Fruit fly (Drosophila melanogaster) whole organism, embryonic: ENCODE data around the gene pyd.
A peak's percentile ranks its signal among the peaks of the same experiment; 100 is the strongest.

Experiments
- Ada2b ChIP-seq: fragments of 200-800 bp; sonication (Bioruptor generic); IDR thresholded peaks from 2 replicates; pipeline ENCODE4 v1.3.6; 2022; ENCODE audit warnings: missing biosample characterization, missing genetic modification characterization
- Antp ChIP-seq: fragments of 200-800 bp; sonication (Bioruptor generic); optimal IDR thresholded peaks from 3 replicates; lab custom pipeline; 2016; ENCODE audit warnings: missing biosample characterization, missing genetic modification characterization
- B-H1 ChIP-seq: fragments of 200-800 bp; sonication (Bioruptor generic); IDR thresholded peaks from 3 replicates; pipeline ENCODE4 v1.3.6; 2022; ENCODE audit warnings: missing biosample characterization, missing genetic modification characterization
- Blimp-1 ChIP-seq: fragments of 200-800 bp; sonication (Bioruptor generic); optimal IDR thresholded peaks from 3 replicates; lab custom pipeline; 2018; ENCODE audit warnings: missing biosample characterization, missing genetic modification characterization, mild to moderate bottlenecking, moderate library complexity, missing genetic modification reagents
- CG10543 ChIP-seq: fragments of 200-800 bp; sonication (Bioruptor generic); optimal IDR thresholded peaks from 3 replicates; lab custom pipeline; 2017; ENCODE audit warnings: missing biosample characterization, mild to moderate bottlenecking, missing genetic modification characterization, moderate library complexity
- CG10565 ChIP-seq: fragments of 200-800 bp; sonication (Bioruptor generic); optimal IDR thresholded peaks from 3 replicates; lab custom pipeline; 2016; ENCODE audit warnings: missing biosample characterization, mild to moderate bottlenecking, missing genetic modification characterization
- CG13287 ChIP-seq: fragments of 200-800 bp; sonication (Bioruptor generic); IDR thresholded peaks from 2 replicates; pipeline ENCODE4 v1.3.6; 2022; ENCODE audit warnings: missing biosample characterization, missing genetic modification characterization; ENCODE audit not compliant: partially characterized antibody
- CG17802 ChIP-seq: fragments of 200-800 bp; sonication (Bioruptor generic); optimal IDR thresholded peaks from 2 replicates; lab custom pipeline; 2018; ENCODE audit warnings: missing biosample characterization, mild to moderate bottlenecking, missing genetic modification characterization, moderate library complexity
- CG18599 ChIP-seq: fragments of 200-800 bp; sonication (Bioruptor generic); optimal IDR thresholded peaks from 3 replicates; lab custom pipeline; 2017; ENCODE audit warnings: missing biosample characterization, missing genetic modification characterization, mild to moderate bottlenecking, moderate library complexity, missing genetic modification reagents
- CG2202 ChIP-seq: fragments of 200-800 bp; sonication (Bioruptor generic); optimal IDR thresholded peaks from 2 replicates; lab custom pipeline; 2018; ENCODE audit warnings: missing biosample characterization, mild to moderate bottlenecking, missing genetic modification characterization
- CG2712 ChIP-seq: fragments of 200-800 bp; optimal IDR thresholded peaks from 3 replicates; lab custom pipeline; 2019; ENCODE audit warnings: missing biosample characterization, mild to moderate bottlenecking, missing genetic modification characterization, moderate library complexity
- CG31388 ChIP-seq: fragments of 200-800 bp; sonication (Bioruptor generic); optimal IDR thresholded peaks from 2 replicates; lab custom pipeline; 2016; ENCODE audit warnings: missing biosample characterization, missing genetic modification characterization
- CG32767 ChIP-seq: fragments of 200-800 bp; sonication (Bioruptor generic); IDR thresholded peaks from 2 replicates; pipeline ENCODE4 v1.3.6; 2022; ENCODE audit warnings: missing biosample characterization, missing genetic modification characterization
- CG3281 ChIP-seq: fragments of 200-800 bp; sonication (Bioruptor generic); optimal IDR thresholded peaks from 3 replicates; lab custom pipeline; 2017; ENCODE audit warnings: missing biosample characterization, mild to moderate bottlenecking, missing genetic modification characterization
- CG34224 ChIP-seq: fragments of 200-800 bp; sonication (Bioruptor generic); IDR thresholded peaks from 3 replicates; pipeline ENCODE4 v1.3.6; 2022; ENCODE audit warnings: missing biosample characterization, missing genetic modification characterization; ENCODE audit not compliant: partially characterized antibody
- CG6654 ChIP-seq: fragments of 200-800 bp; sonication (Bioruptor generic); optimal IDR thresholded peaks from 2 replicates; lab custom pipeline; 2017; ENCODE audit warnings: missing biosample characterization, mild to moderate bottlenecking, missing genetic modification characterization
- CG6683 ChIP-seq: fragments of 200-800 bp; sonication (Bioruptor generic); optimal IDR thresholded peaks from 2 replicates; lab custom pipeline; 2017; ENCODE audit warnings: missing biosample characterization, mild to moderate bottlenecking, missing genetic modification characterization, missing genetic modification reagents
- CG6765 ChIP-seq: fragments of 200-800 bp; sonication (Bioruptor generic); optimal IDR thresholded peaks from 3 replicates; lab custom pipeline; 2017; ENCODE audit warnings: missing biosample characterization, mild to moderate bottlenecking, missing genetic modification characterization
- CG7556 ChIP-seq: fragments of 200-800 bp; sonication (Bioruptor generic); optimal IDR thresholded peaks from 2 replicates; lab custom pipeline; 2017; ENCODE audit warnings: missing biosample characterization, mild to moderate bottlenecking, missing genetic modification characterization
- D ChIP-seq, 2 experiments: fragments of 200-800 bp in 1 of 2; fragments of >200 bp in 1 of 2; sonication (Bioruptor generic) in 1 of 2; optimal IDR thresholded peaks; 2 replicates in 1 of 2; 3 replicates in 1 of 2; lab custom pipeline; 2017; ENCODE audit warnings: mild to moderate bottlenecking in 1 of 2, missing biosample characterization in 1 of 2, missing genetic modification characterization in 1 of 2, missing genetic modification reagents in 1 of 2
- Deaf1 ChIP-seq: fragments of 200-800 bp; optimal IDR thresholded peaks from 3 replicates; lab custom pipeline; 2019; ENCODE audit warnings: missing biosample characterization, mild to moderate bottlenecking, missing genetic modification characterization, moderate library complexity
- Dek ChIP-seq: fragments of 200-800 bp; sonication (Bioruptor generic); optimal IDR thresholded peaks from 3 replicates; lab custom pipeline; 2019; ENCODE audit warnings: missing biosample characterization, mild to moderate bottlenecking, missing genetic modification characterization, moderate library complexity
- Doc2 ChIP-seq: fragments of 200-800 bp; sonication (Bioruptor generic); IDR thresholded peaks from 2 replicates; pipeline ENCODE4 v1.3.6; 2022; ENCODE audit warnings: missing biosample characterization, missing genetic modification characterization
- Eip74EF ChIP-seq, 2 experiments: fragments of 200-800 bp in 1 of 2; fragments of >200 bp in 1 of 2; sonication (Bioruptor generic) in 1 of 2; optimal IDR thresholded peaks; 2 replicates each; lab custom pipeline; 2017 to 2019; ENCODE audit warnings: missing biosample characterization in 2 of 2, missing genetic modification characterization in 2 of 2, mild to moderate bottlenecking in 1 of 2, moderate library complexity in 1 of 2
- Elba2 ChIP-seq: fragments of 200-800 bp; sonication (Bioruptor generic); optimal IDR thresholded peaks from 3 replicates; lab custom pipeline; 2016; ENCODE audit warnings: missing biosample characterization, missing genetic modification characterization
- HLH4C ChIP-seq: fragments of 200-800 bp; sonication (Bioruptor generic); IDR thresholded peaks from 3 replicates; pipeline ENCODE4 v1.3.6; 2022; ENCODE audit warnings: missing biosample characterization, missing genetic modification characterization; ENCODE audit not compliant: partially characterized antibody
- Hand ChIP-seq: fragments of 200-800 bp; sonication (Bioruptor generic); optimal IDR thresholded peaks from 2 replicates; lab custom pipeline; 2017; ENCODE audit warnings: mild to moderate bottlenecking, missing biosample characterization, missing genetic modification reagents, missing genetic modification characterization
- Neu2 ChIP-seq: fragments of 200-800 bp; sonication (Bioruptor generic); optimal IDR thresholded peaks from 3 replicates; lab custom pipeline; 2016; ENCODE audit warnings: missing biosample characterization, missing genetic modification characterization, borderline replicate concordance
- NfI ChIP-seq: fragments of 200-800 bp; sonication (Bioruptor generic); optimal IDR thresholded peaks from 3 replicates; lab custom pipeline; 2018; ENCODE audit warnings: missing biosample characterization, mild to moderate bottlenecking, missing genetic modification characterization, moderate library complexity
- Six4 ChIP-seq: fragments of 200-800 bp; sonication (Bioruptor generic); optimal IDR thresholded peaks from 2 replicates; lab custom pipeline; 2016; ENCODE audit warnings: missing biosample characterization, missing genetic modification characterization
- Sox102F ChIP-seq: fragments of 200-800 bp; sonication (Bioruptor generic); optimal IDR thresholded peaks from 2 replicates; lab custom pipeline; 2018; ENCODE audit warnings: missing biosample characterization, mild to moderate bottlenecking, missing genetic modification characterization, moderate library complexity
- ac ChIP-seq: fragments of 200-800 bp; sonication (Bioruptor generic); optimal IDR thresholded peaks from 3 replicates; lab custom pipeline; 2017; ENCODE audit warnings: missing biosample characterization, mild to moderate bottlenecking, missing genetic modification characterization
- bcd ChIP-seq: fragments of 200-800 bp; sonication (Bioruptor generic); optimal IDR thresholded peaks from 2 replicates; lab custom pipeline; 2017; ENCODE audit warnings: missing biosample characterization, mild to moderate bottlenecking, missing genetic modification characterization
- crc ChIP-seq: fragments of 200-800 bp; sonication (Bioruptor generic); optimal IDR thresholded peaks from 2 replicates; lab custom pipeline; 2016; ENCODE audit warnings: missing biosample characterization, missing genetic modification characterization
- da ChIP-seq: fragments of 200-800 bp; sonication (Bioruptor generic); optimal IDR thresholded peaks from 2 replicates; lab custom pipeline; 2016; ENCODE audit warnings: missing biosample characterization, missing genetic modification characterization
- hb ChIP-seq: fragments of 200-800 bp; sonication (Bioruptor generic); IDR thresholded peaks from 3 replicates; pipeline ENCODE4 v1.3.6; 2022; ENCODE audit warnings: missing biosample characterization, missing genetic modification characterization; ENCODE audit not compliant: partially characterized antibody
- ind ChIP-seq: fragments of 200-800 bp; sonication (Bioruptor generic); optimal IDR thresholded peaks from 3 replicates; lab custom pipeline; 2016; ENCODE audit warnings: missing biosample characterization, missing genetic modification characterization
- ken ChIP-seq: fragments of 200-800 bp; sonication (Bioruptor generic); IDR thresholded peaks from 3 replicates; pipeline ENCODE4 v1.3.6; 2022; ENCODE audit warnings: missing biosample characterization, missing genetic modification characterization
- lov ChIP-seq, 2 experiments: fragments of 200-800 bp in 1 of 2; fragments of >200 bp in 1 of 2; sonication (Bioruptor generic) in 1 of 2; IDR thresholded peaks in 1 of 2; optimal IDR thresholded peaks in 1 of 2; 2 replicates in 1 of 2; 3 replicates in 1 of 2; pipeline versions ENCODE4 v1.3.6 to Lab custom; 2017 to 2022; ENCODE audit warnings: missing biosample characterization in 1 of 2, missing genetic modification characterization in 1 of 2
- peb ChIP-seq: fragments of 200-800 bp; sonication (Bioruptor generic); IDR thresholded peaks from 2 replicates; pipeline ENCODE4 v1.3.6; 2022; ENCODE audit warnings: missing biosample characterization, missing genetic modification characterization
- pros ChIP-seq: fragments of 200-800 bp; sonication (Bioruptor generic); optimal IDR thresholded peaks from 3 replicates; lab custom pipeline; 2019; ENCODE audit warnings: missing biosample characterization, mild to moderate bottlenecking, missing genetic modification characterization, moderate library complexity
- pzg ChIP-seq: fragments of 200-800 bp; sonication (Bioruptor generic); optimal IDR thresholded peaks from 3 replicates; lab custom pipeline; 2018; ENCODE audit warnings: missing biosample characterization, mild to moderate bottlenecking, missing genetic modification characterization, moderate library complexity
- ranshi ChIP-seq: fragments of 200-800 bp; sonication (Bioruptor generic); IDR thresholded peaks from 2 replicates; pipeline ENCODE4 v1.3.6; 2022; ENCODE audit warnings: missing biosample characterization, missing genetic modification characterization
- run ChIP-seq: fragments of 200-800 bp; sonication (Bioruptor generic); optimal IDR thresholded peaks from 3 replicates; lab custom pipeline; 2018; ENCODE audit warnings: missing biosample characterization, mild to moderate bottlenecking, missing genetic modification characterization
- shn ChIP-seq: fragments of 200-800 bp; sonication (Bioruptor generic); optimal IDR thresholded peaks from 3 replicates; lab custom pipeline; 2016; ENCODE audit warnings: missing biosample characterization, missing genetic modification characterization
- stwl ChIP-seq: fragments of 200-800 bp; sonication (Bioruptor generic); optimal IDR thresholded peaks from 3 replicates; lab custom pipeline; 2018; ENCODE audit warnings: missing biosample characterization, mild to moderate bottlenecking, missing genetic modification characterization, moderate library complexity

pyd gene

DNA sequence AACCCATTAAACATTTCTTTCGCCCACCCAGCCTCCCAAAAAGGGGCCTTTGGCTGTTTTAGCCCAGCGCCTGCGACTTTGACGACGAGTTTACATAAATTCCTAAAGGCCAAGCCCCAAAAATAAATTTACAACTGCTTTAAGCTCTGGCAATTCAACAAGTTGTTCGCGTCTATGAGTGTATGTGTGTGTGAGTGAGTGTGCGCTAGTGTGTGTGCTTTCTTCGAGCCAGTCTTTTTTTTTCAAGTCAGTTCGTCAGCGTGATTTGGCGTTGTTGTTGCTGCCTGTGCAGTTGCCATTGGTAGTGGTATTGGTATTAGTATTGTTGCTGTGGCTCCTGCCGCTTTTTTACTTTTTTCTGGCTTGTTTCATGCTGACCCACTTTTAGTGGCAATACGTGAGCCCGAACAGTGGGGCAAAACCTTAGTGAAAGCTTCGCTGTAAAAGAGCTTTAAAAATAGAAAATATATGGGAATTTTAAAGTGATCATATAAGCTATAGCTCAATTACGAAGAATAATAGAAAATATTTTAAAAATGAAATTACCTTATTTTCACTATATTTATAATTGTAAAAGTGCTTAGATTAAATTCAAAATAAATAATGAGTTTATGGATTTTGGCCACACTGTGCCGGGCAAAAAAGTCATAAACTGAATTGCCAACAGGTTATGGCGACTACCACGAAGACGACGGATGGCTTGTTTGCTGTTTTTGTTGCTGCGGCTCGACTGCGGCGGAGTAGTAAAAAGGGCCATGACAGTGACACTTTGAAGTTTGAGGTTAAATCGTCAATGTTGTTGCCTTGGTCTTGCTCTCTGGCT, 14.0 kb upstream of the pyd start (continued):
- TF ChIP-seq pzg (GFP tag; lab: Kevin White, UChicago) (no peak), CG2712 (tag; lab: Kevin White, UChicago) (peak; percentile 90), Sox102F (GFP tag; lab: Kevin White, UChicago) (peak; percentile 92), ind (GFP tag; lab: Kevin White, UChicago) (peak; percentile 69), Doc2 (GFP tag; lab: Robert Waterston, UW) (peak; percentile 45; the same call in 1 of the 2 replicates), CG3281 (GFP tag; lab: Kevin White, UChicago) (peak; percentile 71), Blimp-1 (peak; percentile 84), stwl (no peak), run (tag; lab: Kevin White, UChicago) (peak; percentile 84), lov (optimal IDR thresholded peaks at IDR 0.05; lab: Kevin White, UChicago) (no peak), lov (GFP tag; IDR thresholded peaks at IDR 0.05; lab: Robert Waterston, UW) (0 out of 3 replicates have a peak, but pooled peaks have one; percentile 7), Antp (no peak), CG6765 (GFP tag; lab: Kevin White, UChicago) (peak; percentile 64), Eip74EF (GFP tag; optimal IDR thresholded peaks at IDR 0.05; lab: Kevin White, UChicago) (peak in 1 of 2 experiments; percentile 93), CG6683 (GFP tag; lab: Kevin White, UChicago) (peak; percentile 59), hb (no peak), CG2202 (tag; lab: Kevin White, UChicago) (peak; percentile 59), CG10543 (GFP tag; lab: Kevin White, UChicago) (peak; percentile 78), CG34224 (GFP tag; lab: Robert Waterston, UW) (no peak), Deaf1 (tag; lab: Kevin White, UChicago) (peak; percentile 71), ac (peak; percentile 7), peb (GFP tag; lab: Robert Waterston, UW) (peak; percentile 37; the same call in 1 of the 2 replicates), Neu2 (GFP tag; lab: Kevin White, UChicago) (no peak), da (GFP tag; lab: Kevin White, UChicago) (no peak), CG18599 (GFP tag; lab: Kevin White, UChicago) (peak; percentile 84), ken (GFP tag; lab: Robert Waterston, UW) (peak; percentile 73), Dek (tag; lab: Kevin White, UChicago) (peak; percentile 78), D (optimal IDR thresholded peaks at IDR 0.05; lab: Kevin White, UChicago) (no peak), D (GFP tag; optimal IDR thresholded peaks at IDR 0.05; lab: Kevin White, UChicago) (peak; percentile 86), ranshi (peak; percentile 75), CG10565 (GFP tag; lab: Kevin White, UChicago) (no peak), crc (GFP tag; lab: Kevin White, UChicago) (no peak), Ada2b (GFP tag; lab: Robert Waterston, UW) (peak; percentile 83), NfI (GFP tag; lab: Kevin White, UChicago) (peak; percentile 72), shn (no peak), Hand (GFP tag; lab: Kevin White, UChicago) (no peak), CG17802 (peak; percentile 54), CG6654 (peak; percentile 68), pros (GFP tag; lab: Kevin White, UChicago) (peak; percentile 80), Six4 (GFP tag; lab: Kevin White, UChicago) (peak; percentile 80), CG31388 (GFP tag; lab: Kevin White, UChicago) (peak; percentile 27), CG32767 (GFP tag; lab: Robert Waterston, UW) (peak; percentile 74), B-H1 (GFP tag; lab: Robert Waterston, UW) (peak; percentile 82), HLH4C (GFP tag; lab: Robert Waterston, UW) (no peak), Elba2 (GFP tag; lab: Kevin White, UChicago) (no peak), bcd (GFP tag; lab: Kevin White, UChicago) (peak; percentile 81), CG7556 (GFP tag; lab: Kevin White, UChicago) (peak; percentile 92), CG13287 (GFP tag; lab: Robert Waterston, UW) (no peak)
